Worm (Caenorhabditis elegans): ENCODE data around the gene nhr-206.

ce11 chrV:12074886-12075285 is 16.9 kb upstream of the nhr-206 start, which contains the start of gene R07B7.6:
- TF ChIP-seq dao-5 (tag; optimal IDR thresholded peaks at IDR 0.05) (no peak), him-1 (tag; optimal IDR thresholded peaks at IDR 0.05) (no peak)
